Fruit fly (Drosophila melanogaster): Measurements from ENCODE around the gene CG14346.

The CG14346 gene

dm6 chr2L:1390271-1390670 is 22.5 kb downstream of the CG14346 start (continued):
- TF ChIP-seq CG3407 (GFP tag; optimal IDR thresholded peaks at IDR 0.05) (no peak), chinmo (GFP tag; IDR thresholded peaks at IDR 0.05; ENCODE audit: partially characterized antibody) (0 out of 4 replicates have a peak, but pooled peaks have one; percentile 30), crol (GFP tag; IDR thresholded peaks at IDR 0.05) (no peak), disco-r (GFP tag; optimal IDR thresholded peaks at IDR 0.05) (no peak), CG4820 (GFP tag; optimal IDR thresholded peaks at IDR 0.05) (no peak), ken (GFP tag; IDR thresholded peaks at IDR 0.05) (no peak), ERR (GFP tag; optimal IDR thresholded peaks at IDR 0.05) (no peak), eve (GFP tag; optimal IDR thresholded peaks at IDR 0.05) (no peak), tin (GFP tag; optimal IDR thresholded peaks at IDR 0.05) (no peak), CG2678 (tag; optimal IDR thresholded peaks at IDR 0.05) (no peak), Blimp-1 (GFP tag; optimal IDR thresholded peaks at IDR 0.05) (no peak), Doc3 (GFP tag; IDR thresholded peaks at IDR 0.05; ENCODE audit: partially characterized antibody) (no peak), jing (GFP tag; optimal IDR thresholded peaks at IDR 0.05) (no peak), Gug (GFP tag; IDR thresholded peaks at IDR 0.05) (no peak), slbo (GFP tag; IDR thresholded peaks at IDR 0.05) (no peak), Atf6 (GFP tag; IDR thresholded peaks at IDR 0.05) (no peak), CG15514 (GFP tag; optimal IDR thresholded peaks at IDR 0.05) (no peak)

dm6 chr2L:1393611-1394010 is 25.8 kb downstream of the CG14346 start:
- TF ChIP-seq ken (GFP tag; IDR thresholded peaks at IDR 0.05) (no peak), Oli (tag; optimal IDR thresholded peaks at IDR 0.05) (peak; percentile 5), rib (GFP tag; IDR thresholded peaks at IDR 0.05) (no peak), CG30403 (GFP tag; optimal IDR thresholded peaks at IDR 0.05) (peak; percentile 30), az2 (GFP tag; optimal IDR thresholded peaks at IDR 0.05) (peak; percentile 13), dmrt99B (tag; optimal IDR thresholded peaks at IDR 0.05) (peak; percentile 40), CG12391 (tag; optimal IDR thresholded peaks at IDR 0.05) (peak; percentile 1), CG18262 (tag; optimal IDR thresholded peaks at IDR 0.05) (peak; percentile 6), CG10979 (tag; optimal IDR thresholded peaks at IDR 0.05) (peak; percentile 28), CoRest (tag; optimal IDR thresholded peaks at IDR 0.05) (peak; percentile 17), Ets65A (GFP tag) (peak; percentile 88), CG8089 (GFP tag; optimal IDR thresholded peaks at IDR 0.05) (no peak), CG34422 (GFP tag; IDR thresholded peaks at IDR 0.05) (no peak), CG1603 (tag; optimal IDR thresholded peaks at IDR 0.05) (peak; percentile 36), ATbp (GFP tag; optimal IDR thresholded peaks at IDR 0.05) (no peak), Xrp1 (GFP tag; IDR thresholded peaks at IDR 0.05) (0 out of 2 replicates have a peak, but pooled peaks have one; percentile 27), vvl (GFP tag; IDR thresholded peaks at IDR 0.05) (0 out of 2 replicates have a peak, but pooled peaks have one; percentile 38), Drgx (GFP tag; IDR thresholded peaks at IDR 0.05) (0 out of 2 replicates have a peak, but pooled peaks have one; percentile 26), MTF-1 (GFP tag; optimal IDR thresholded peaks at IDR 0.05; ENCODE audit: borderline replicate concordance) (no peak), phol (tag; optimal IDR thresholded peaks at IDR 0.05) (peak; percentile 9), ci (GFP tag; IDR thresholded peaks at IDR 0.05) (0 out of 3 replicates have a peak, but pooled peaks have one; percentile 53), dmrt11E (tag; optimal IDR thresholded peaks at IDR 0.05) (peak; percentile 10), Sox102F (GFP tag; optimal IDR thresholded peaks at IDR 0.05) (peak; percentile 28), CG31441 (GFP tag; IDR thresholded peaks at IDR 0.05) (peak; percentile 31; the same call in 1 of the 2 replicates), dpn (GFP tag; optimal IDR thresholded peaks at IDR 0.05) (peak in 1 of 2 experiments; percentile 10), Med (GFP tag) (peak; percentile 57), dysf (GFP tag; IDR thresholded peaks at IDR 0.05) (0 out of 3 replicates have a peak, but pooled peaks have one; percentile 24), prd (optimal IDR thresholded peaks at IDR 0.05) (no peak), prd (GFP tag; IDR thresholded peaks at IDR 0.05) (peak; percentile 6; the same call in 1 of the 3 replicates), CG2712 (tag; optimal IDR thresholded peaks at IDR 0.05) (peak; percentile 24), nmo (GFP tag; optimal IDR thresholded peaks at IDR 0.05) (peak; percentile 17), tin (GFP tag; optimal IDR thresholded peaks at IDR 0.05) (peak; percentile 18), CG10431 (GFP tag; optimal IDR thresholded peaks at IDR 0.05) (no peak), row (GFP tag; IDR thresholded peaks at IDR 0.05) (0 out of 3 replicates have a peak, but pooled peaks have one; percentile 13), CG7839 (tag; optimal IDR thresholded peaks at IDR 0.05) (peak; percentile 2)

Data from whole organism, embryonic.